Worm (Caenorhabditis elegans) whole organism, late embryonic: ENCODE data around the gene T07A9.14.

Experiments
- C08G9.2 ChIP-seq: sonication (generic microtip); optimal IDR thresholded peaks from 2 replicates; lab custom pipeline; 2016; ENCODE audit warnings: mild to moderate bottlenecking, missing genetic modification characterization, moderate library complexity, missing compliant biosample characterization
- ama-1 ChIP-seq: fragments of 150-350 bp; optimal IDR thresholded peaks from 2 replicates; lab custom pipeline; 2014
- ceh-48 ChIP-seq: sonication (generic microtip); optimal IDR thresholded peaks from 2 replicates; lab custom pipeline; 2016; ENCODE audit warnings: missing genetic modification characterization, inconsistent platforms, missing compliant biosample characterization
- lin-11 ChIP-seq: fragments of 200-800 bp; sonication (Bioruptor generic); optimal IDR thresholded peaks from 2 replicates; lab custom pipeline; 2018; ENCODE audit warnings: mild to moderate bottlenecking, missing genetic modification characterization, missing compliant biosample characterization
- nfya-1 ChIP-seq: sonication (generic microtip); optimal IDR thresholded peaks from 2 replicates; lab custom pipeline; 2017; ENCODE audit warnings: missing genetic modification characterization, mild to moderate bottlenecking, missing compliant biosample characterization, antibody characterized with exemption, moderate library complexity
- pha-4 ChIP-seq: fragments of 150-350 bp; optimal IDR thresholded peaks from 2 replicates; lab custom pipeline; 2018; ENCODE audit warnings: missing biosample characterization, missing genetic modification reagents, missing genetic modification characterization
- unc-86 ChIP-seq: sonication (generic microtip); optimal IDR thresholded peaks from 2 replicates; lab custom pipeline; 2016; ENCODE audit warnings: missing genetic modification characterization, missing compliant biosample characterization

DNA sequence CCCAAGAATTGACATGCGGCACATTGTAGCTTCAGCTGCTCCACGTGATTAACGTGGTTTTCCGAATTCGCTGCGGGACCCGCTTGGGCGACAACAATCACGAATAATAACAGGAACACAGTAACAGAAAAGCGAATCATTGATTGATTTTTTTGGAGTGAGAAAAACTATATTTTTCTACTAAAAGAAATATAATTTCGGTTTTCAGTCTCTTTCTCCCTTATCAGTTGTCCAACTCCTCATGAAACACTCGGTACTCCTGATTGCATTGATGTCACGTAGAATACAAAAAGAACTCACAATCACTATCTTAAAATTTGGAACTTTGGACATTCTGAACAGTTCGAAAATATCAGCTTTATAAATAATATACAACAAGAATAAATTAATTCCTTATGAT is 42.4 kb downstream of the T07A9.14 start, which contains the start of gene Y66H1A.5:
- TF ChIP-seq unc-86 (no peak), ama-1 (lab: Kevin White, UChicago) (no peak), C08G9.2 (tag; lab: Kevin White, UChicago) (no peak), lin-11 (tag; lab: Kevin White, UChicago) (no peak), nfya-1 (tag; lab: Kevin White, UChicago) (no peak), ceh-48 (no peak), pha-4 (tag; lab: Kevin White, UChicago) (no peak)
